Fruit fly (Drosophila melanogaster) Kc167 (cell line): ENCODE results near the gene RpS21.

ENCODE experiments used
- Sin3A ChIP-seq: fragments of >200 bp; optimal IDR thresholded peaks from 2 replicates; lab custom pipeline; 2018; ENCODE audit warnings: missing external identifiers
- h ChIP-seq: fragments of >200 bp; optimal IDR thresholded peaks from 3 replicates; lab custom pipeline; 2018; ENCODE audit warnings: missing external identifiers
- psq ChIP-seq: fragments of >200 bp; optimal IDR thresholded peaks from 2 replicates; lab custom pipeline; 2017; ENCODE audit warnings: missing external identifiers

- no peak for TF ChIP-seq Sin3A
- no peak for TF ChIP-seq h (lab: Kevin White, UChicago)
- no peak for TF ChIP-seq psq
Observed at dm6 chr2L:2901445-2901844, 45.6 kb downstream of the RpS21 start.
